Worm (Caenorhabditis elegans) whole organism, L4/young adult: Measurements from ENCODE around the gene K07G6.1.

Source experiments
- W03F9.2 ChIP-seq: fragments of 150-350 bp; optimal IDR thresholded peaks from 2 replicates; lab custom pipeline; 2014; ENCODE audit warnings: missing biosample characterization, missing genetic modification characterization
- dao-5 ChIP-seq: sonication (generic microtip); optimal IDR thresholded peaks from 2 replicates; lab custom pipeline; 2016; ENCODE audit warnings: missing genotype, missing genetic modification characterization, moderate library complexity, missing compliant biosample characterization
- him-1 ChIP-seq: sonication (generic microtip); optimal IDR thresholded peaks from 2 replicates; lab custom pipeline; 2016; ENCODE audit warnings: missing genotype, missing genetic modification reagents, missing genetic modification characterization, missing compliant biosample characterization

ce11 chrII:1759602-1760001 is 18.3 kb downstream of the K07G6.1 start, which contains the start of gene F36H5.18:
- no peak for TF ChIP-seq W03F9.2 (tag; lab: Kevin White, UChicago)
- no peak for TF ChIP-seq him-1 (tag; lab: Kevin White, UChicago)
- TF ChIP-seq dao-5 (tag; lab: Kevin White, UChicago), result no peak
